Worm (Caenorhabditis elegans): ENCODE results near the gene R10E4.9.

Gene R10E4.9

DNA sequence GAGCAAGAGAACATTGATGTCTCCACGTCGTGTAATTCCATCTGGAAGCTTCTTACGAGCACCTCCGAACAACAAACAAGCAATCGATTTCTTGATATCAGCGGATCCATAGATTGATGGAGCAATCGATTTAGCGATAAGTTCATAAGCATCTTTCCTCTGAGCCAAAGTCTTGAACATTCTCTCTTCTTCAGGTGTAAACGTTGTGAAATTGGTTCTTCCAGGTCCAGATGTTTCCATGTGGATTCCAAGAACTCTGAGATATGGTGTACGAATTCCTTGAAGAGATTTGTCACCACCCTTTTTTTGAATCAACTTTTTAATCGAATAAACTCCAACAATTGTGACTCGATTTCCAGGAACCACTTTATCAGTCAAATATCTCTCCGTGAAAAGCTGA lies 12.2 kb downstream of the R10E4.9 start:
- TF ChIP-seq ztf-4 (tag; optimal IDR thresholded peaks at IDR 0.05) (no peak), ceh-82 (tag; optimal IDR thresholded peaks at IDR 0.05) (no peak), nhr-12 (tag; optimal IDR thresholded peaks at IDR 0.05) (no peak), elt-1 (tag; optimal IDR thresholded peaks at IDR 0.05) (no peak), egl-27 (tag; optimal IDR thresholded peaks at IDR 0.05) (no peak), sma-9 (GFP tag; optimal IDR thresholded peaks at IDR 0.05) (no peak), sma-9 (tag; optimal IDR thresholded peaks at IDR 0.05) (no peak), unc-62 (GFP tag; optimal IDR thresholded peaks at IDR 0.05) (no peak), zag-1 (tag; optimal IDR thresholded peaks at IDR 0.05) (no peak), nhr-129 (tag; optimal IDR thresholded peaks at IDR 0.05) (no peak), nhr-237 (tag; optimal IDR thresholded peaks at IDR 0.05) (no peak), lsy-2 (tag; optimal IDR thresholded peaks at IDR 0.05) (no peak), sem-4 (tag; optimal IDR thresholded peaks at IDR 0.05) (no peak), mdl-1 (tag; optimal IDR thresholded peaks at IDR 0.05) (no peak), lin-13 (GFP tag; optimal IDR thresholded peaks at IDR 0.05) (no peak), ama-1 (optimal IDR thresholded peaks at IDR 0.05) (no peak)

DNA sequence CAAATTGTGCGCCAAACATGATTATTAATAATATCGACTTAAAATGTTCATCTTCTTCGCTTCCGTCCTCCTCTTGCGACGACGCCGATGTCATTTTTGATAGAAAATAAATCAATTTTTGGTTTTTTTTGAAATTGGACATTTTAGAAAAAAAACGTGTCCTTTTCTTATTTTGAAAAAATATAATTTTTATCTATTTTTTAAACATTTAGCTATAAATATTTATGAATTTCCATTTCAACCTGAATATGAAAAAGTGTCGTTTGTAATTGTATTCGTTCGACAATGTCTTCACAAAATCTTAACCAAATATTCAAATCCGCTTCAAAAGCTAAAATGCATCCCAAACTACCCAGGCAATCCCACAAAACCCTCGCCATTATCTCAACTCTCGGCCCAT lies 14.8 kb downstream of the R10E4.9 start, which contains the start of gene R10E4.3:
TSS of gene R10E4.3 (minus strand) at position 101 of the 400 bp plus-strand sequence.
- TF ChIP-seq nhr-237 (tag; optimal IDR thresholded peaks at IDR 0.05) (no peak), peb-1 (tag; optimal IDR thresholded peaks at IDR 0.05) (no peak), sem-4 (tag; optimal IDR thresholded peaks at IDR 0.05) (no peak), nhr-12 (tag; optimal IDR thresholded peaks at IDR 0.05) (no peak), snpc-4 (tag; optimal IDR thresholded peaks at IDR 0.05) (no peak), lsy-2 (tag; optimal IDR thresholded peaks at IDR 0.05) (no peak), egl-27 (tag; optimal IDR thresholded peaks at IDR 0.05) (no peak), mbf-1 (tag; optimal IDR thresholded peaks at IDR 0.05) (no peak), dmd-4 (tag; optimal IDR thresholded peaks at IDR 0.05) (no peak), lin-13 (GFP tag; optimal IDR thresholded peaks at IDR 0.05) (no peak), elt-1 (tag; optimal IDR thresholded peaks at IDR 0.05) (no peak)

DNA sequence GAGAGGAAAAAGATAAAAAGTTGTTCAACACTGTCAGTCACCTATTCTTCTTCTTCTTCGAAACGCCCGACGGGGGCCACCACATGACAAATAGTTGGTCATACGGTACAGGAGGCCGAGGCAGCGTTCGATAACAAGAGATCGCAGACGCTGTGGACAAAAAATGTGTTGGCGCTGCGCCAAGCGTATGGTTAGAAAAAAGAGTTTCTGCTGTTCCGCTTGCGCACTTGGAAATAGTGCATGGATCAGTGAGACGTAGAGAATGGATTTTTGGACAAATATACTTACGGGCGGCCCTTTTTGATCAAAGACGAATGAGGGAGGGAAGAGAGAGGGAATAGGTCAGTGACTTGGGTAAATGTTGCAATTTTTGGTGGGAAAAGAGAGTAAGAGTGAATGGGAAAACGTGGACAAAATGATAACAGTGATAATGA lies 17.4 kb downstream of the R10E4.9 start:
- TF ChIP-seq ztf-11 (tag; optimal IDR thresholded peaks at IDR 0.05) (no peak), ceh-16 (tag; optimal IDR thresholded peaks at IDR 0.05) (peak; percentile 90), ama-1 (optimal IDR thresholded peaks at IDR 0.05) (no peak), lsy-2 (tag; optimal IDR thresholded peaks at IDR 0.05) (peak in 1 of 2 experiments; percentile 85), sem-4 (tag; optimal IDR thresholded peaks at IDR 0.05) (peak; percentile 58), snpc-4 (tag; optimal IDR thresholded peaks at IDR 0.05) (peak; percentile 30), aly-2 (tag; optimal IDR thresholded peaks at IDR 0.05) (no peak), nhr-25 (tag; optimal IDR thresholded peaks at IDR 0.05) (peak; percentile 95), lin-11 (tag; optimal IDR thresholded peaks at IDR 0.05) (no peak), mdl-1 (tag; optimal IDR thresholded peaks at IDR 0.05) (peak in 1 of 2 experiments; percentile 82), F13H6.1 (tag; optimal IDR thresholded peaks at IDR 0.05) (peak; percentile 93), Y55F3AM.14 (GFP tag; optimal IDR thresholded peaks at IDR 0.05) (peak; percentile 62), crh-2 (tag; optimal IDR thresholded peaks at IDR 0.05) (peak; percentile 73), C34F6.9 (tag; optimal IDR thresholded peaks at IDR 0.05) (peak; percentile 56), sma-3 (GFP tag; optimal IDR thresholded peaks at IDR 0.05) (peak; percentile 97), fos-1 (tag; optimal IDR thresholded peaks at IDR 0.05) (peak; percentile 79), nhr-77 (tag; optimal IDR thresholded peaks at IDR 0.05) (no peak), nhr-129 (tag; optimal IDR thresholded peaks at IDR 0.05) (peak; percentile 82), sma-9 (GFP tag; optimal IDR thresholded peaks at IDR 0.05) (peak; percentile 93), sma-9 (tag; optimal IDR thresholded peaks at IDR 0.05) (no peak), ceh-82 (tag; optimal IDR thresholded peaks at IDR 0.05) (no peak), mab-5 (tag; optimal IDR thresholded peaks at IDR 0.05) (peak; percentile 13), alr-1 (tag; optimal IDR thresholded peaks at IDR 0.05) (no peak), nhr-10 (tag; optimal IDR thresholded peaks at IDR 0.05) (no peak), lin-13 (GFP tag; optimal IDR thresholded peaks at IDR 0.05) (peak; percentile 38), peb-1 (tag; optimal IDR thresholded peaks at IDR 0.05) (no peak), egl-27 (tag; optimal IDR thresholded peaks at IDR 0.05) (peak; percentile 72), gmeb-1 (tag; optimal IDR thresholded peaks at IDR 0.05) (peak; percentile 58), nhr-6 (tag; optimal IDR thresholded peaks at IDR 0.05) (peak; percentile 41), nhr-21 (tag; optimal IDR thresholded peaks at IDR 0.05) (peak; percentile 87), blmp-1 (tag; optimal IDR thresholded peaks at IDR 0.05; ENCODE audit: insufficient read depth) (peak; percentile 79), unc-62 (GFP tag; optimal IDR thresholded peaks at IDR 0.05) (no peak)

Measured in whole organism, L2 larva.